Fruit fly (Drosophila melanogaster) whole organism, embryonic: ENCODE data around the gene Acp65Aa.

Experiments
- Awh ChIP-seq: fragments of 200-800 bp; sonication (Bioruptor generic); IDR thresholded peaks from 2 replicates; pipeline ENCODE4, ENCODE4 v1.3.6; 2022; ENCODE audit warnings: missing biosample characterization, missing genetic modification characterization
- Bgb ChIP-seq: fragments of 200-800 bp; sonication (Bioruptor generic); IDR thresholded peaks from 2 replicates; pipeline ENCODE4 v1.3.6; 2022; ENCODE audit warnings: missing biosample characterization, missing genetic modification characterization; ENCODE audit not compliant: partially characterized antibody
- CG1233 ChIP-seq: fragments of 200-800 bp; sonication (Bioruptor generic); optimal IDR thresholded peaks from 4 replicates; lab custom pipeline; 2018; ENCODE audit warnings: missing biosample characterization, mild to moderate bottlenecking, missing genetic modification characterization
- CG12744 ChIP-seq: fragments of 200-800 bp; sonication (Bioruptor generic); optimal IDR thresholded peaks from 2 replicates; lab custom pipeline; 2016; ENCODE audit warnings: missing biosample characterization, missing genetic modification characterization
- CG17328 ChIP-seq: fragments of 200-800 bp; sonication (Bioruptor generic); IDR thresholded peaks from 2 replicates; pipeline ENCODE4 v1.3.6; 2022; ENCODE audit warnings: missing biosample characterization, missing genetic modification characterization
- CG17361 ChIP-seq: fragments of 200-800 bp; sonication (Bioruptor generic); IDR thresholded peaks from 3 replicates; pipeline ENCODE4 v1.3.6; 2022; ENCODE audit warnings: missing biosample characterization, missing genetic modification characterization
- CG17612 ChIP-seq: fragments of 200-800 bp; sonication (Bioruptor generic); IDR thresholded peaks from 2 replicates; pipeline ENCODE4 v1.3.6; 2022; ENCODE audit warnings: missing biosample characterization, missing genetic modification characterization
- CG17912 ChIP-seq: fragments of 200-800 bp; sonication (Bioruptor generic); optimal IDR thresholded peaks from 2 replicates; lab custom pipeline; 2018; ENCODE audit warnings: missing biosample characterization, mild to moderate bottlenecking, missing genetic modification characterization
- CG18476 ChIP-seq: fragments of 200-800 bp; sonication (Bioruptor generic); optimal IDR thresholded peaks from 2 replicates; lab custom pipeline; 2016; ENCODE audit warnings: missing biosample characterization, mild to moderate bottlenecking, missing genetic modification characterization
- CG31388 ChIP-seq: fragments of 200-800 bp; sonication (Bioruptor generic); optimal IDR thresholded peaks from 2 replicates; lab custom pipeline; 2016; ENCODE audit warnings: missing biosample characterization, missing genetic modification characterization
- CG31441 ChIP-seq: fragments of 200-800 bp; sonication (Bioruptor generic); IDR thresholded peaks from 2 replicates; pipeline ENCODE4 v1.3.6; 2022; ENCODE audit warnings: missing biosample characterization, missing genetic modification characterization
- CG32767 ChIP-seq: fragments of 200-800 bp; sonication (Bioruptor generic); IDR thresholded peaks from 2 replicates; pipeline ENCODE4 v1.3.6; 2022; ENCODE audit warnings: missing biosample characterization, missing genetic modification characterization
- CG3407 ChIP-seq: fragments of 200-800 bp; sonication (Bioruptor generic); optimal IDR thresholded peaks from 2 replicates; lab custom pipeline; 2018; ENCODE audit warnings: missing biosample characterization, mild to moderate bottlenecking, missing genetic modification characterization
- CG3726 ChIP-seq: fragments of 200-800 bp; sonication (Bioruptor generic); IDR thresholded peaks from 3 replicates; pipeline ENCODE4, ENCODE4 v1.3.6; 2022; ENCODE audit warnings: missing biosample characterization, missing genetic modification characterization
- CG4328 ChIP-seq: fragments of 200-800 bp; sonication (Bioruptor generic); optimal IDR thresholded peaks from 3 replicates; lab custom pipeline; 2017; ENCODE audit warnings: missing biosample characterization, missing genetic modification reagents, missing genetic modification characterization
- CG8281 ChIP-seq: fragments of 200-800 bp; sonication (Bioruptor generic); optimal IDR thresholded peaks from 2 replicates; lab custom pipeline; 2018; ENCODE audit warnings: missing biosample characterization, mild to moderate bottlenecking, missing genetic modification characterization, moderate library complexity
- CG9817 ChIP-seq: fragments of 200-800 bp; sonication (Bioruptor generic); optimal IDR thresholded peaks from 2 replicates; lab custom pipeline; 2018; ENCODE audit warnings: missing biosample characterization, mild to moderate bottlenecking, missing genetic modification characterization, moderate library complexity
- CoRest ChIP-seq: fragments of 200-800 bp; sonication (Bioruptor generic); optimal IDR thresholded peaks from 3 replicates; lab custom pipeline; 2018; ENCODE audit warnings: missing biosample characterization, mild to moderate bottlenecking, missing genetic modification characterization, moderate library complexity
- Drgx ChIP-seq: fragments of 200-800 bp; sonication (Bioruptor generic); IDR thresholded peaks from 2 replicates; pipeline ENCODE4 v1.3.6; 2022; ENCODE audit warnings: missing biosample characterization, missing genetic modification characterization
- ERR ChIP-seq: fragments of 200-800 bp; sonication (Bioruptor generic); optimal IDR thresholded peaks from 2 replicates; lab custom pipeline; 2016; ENCODE audit warnings: missing biosample characterization, missing genetic modification characterization
- Eip74EF ChIP-seq, 2 experiments: fragments of 200-800 bp in 1 of 2; fragments of >200 bp in 1 of 2; sonication (Bioruptor generic) in 1 of 2; optimal IDR thresholded peaks; 2 replicates each; lab custom pipeline; 2017 to 2019; ENCODE audit warnings: missing biosample characterization in 2 of 2, missing genetic modification characterization in 2 of 2, mild to moderate bottlenecking in 1 of 2, moderate library complexity in 1 of 2
- GATAe ChIP-seq: fragments of 200-800 bp; sonication (Bioruptor generic); conservative IDR thresholded peaks from 2 replicates; pipeline ENCODE4 v1.3.6; 2022; ENCODE audit warnings: missing biosample characterization, missing genetic modification characterization
- H2.0 ChIP-seq: fragments of 200-800 bp; sonication (Bioruptor generic); IDR thresholded peaks from 2 replicates; pipeline ENCODE4 v1.3.6; 2022; ENCODE audit warnings: missing biosample characterization, missing genetic modification characterization
- HmgZ ChIP-seq: fragments of 200-800 bp; sonication (Bioruptor generic); optimal IDR thresholded peaks from 2 replicates; lab custom pipeline; 2018; ENCODE audit warnings: missing biosample characterization, mild to moderate bottlenecking, missing genetic modification characterization
- Hr78 ChIP-seq, 2 experiments: fragments of 200-800 bp in 1 of 2; fragments of >200 bp in 1 of 2; sonication (Bioruptor generic) in 1 of 2; optimal IDR thresholded peaks; 2 replicates each; lab custom pipeline; 2017 to 2019; ENCODE audit warnings: missing biosample characterization in 2 of 2, missing genetic modification characterization in 2 of 2, mild to moderate bottlenecking in 1 of 2, moderate library complexity in 1 of 2
- Nf-YB ChIP-seq: fragments of 200-800 bp; sonication (Bioruptor generic); optimal IDR thresholded peaks from 3 replicates; lab custom pipeline; 2019; ENCODE audit warnings: missing biosample characterization, mild to moderate bottlenecking, missing genetic modification characterization, moderate library complexity
- Six4 ChIP-seq: fragments of 200-800 bp; sonication (Bioruptor generic); optimal IDR thresholded peaks from 2 replicates; lab custom pipeline; 2016; ENCODE audit warnings: missing biosample characterization, missing genetic modification characterization
- Sox102F ChIP-seq: fragments of 200-800 bp; sonication (Bioruptor generic); optimal IDR thresholded peaks from 2 replicates; lab custom pipeline; 2018; ENCODE audit warnings: missing biosample characterization, mild to moderate bottlenecking, missing genetic modification characterization, moderate library complexity
- TFAM ChIP-seq: fragments of 200-800 bp; sonication (Bioruptor generic); optimal IDR thresholded peaks from 2 replicates; lab custom pipeline; 2017; ENCODE audit warnings: missing biosample characterization, missing genetic modification characterization, inconsistent platforms
- Vsx1 ChIP-seq: fragments of 200-800 bp; sonication (Bioruptor generic); optimal IDR thresholded peaks from 2 replicates; lab custom pipeline; 2017; ENCODE audit warnings: missing biosample characterization, mild to moderate bottlenecking, missing genetic modification characterization, missing genetic modification reagents
- ab ChIP-seq: fragments of 200-800 bp; sonication (Bioruptor generic); optimal IDR thresholded peaks from 2 replicates; lab custom pipeline; 2016; ENCODE audit warnings: missing biosample characterization, missing genetic modification characterization
- ato ChIP-seq: fragments of 200-800 bp; sonication (Bioruptor generic); IDR thresholded peaks from 2 replicates; pipeline ENCODE4 v1.3.6; 2022; ENCODE audit warnings: missing biosample characterization, missing genetic modification characterization; ENCODE audit not compliant: partially characterized antibody
- crol ChIP-seq: fragments of 200-800 bp; sonication (Bioruptor generic); IDR thresholded peaks from 2 replicates; pipeline ENCODE4 v1.3.6; 2022; ENCODE audit warnings: missing biosample characterization, missing genetic modification characterization
- cwo ChIP-seq: fragments of 200-800 bp; sonication (Bioruptor generic); optimal IDR thresholded peaks from 3 replicates; lab custom pipeline; 2017; ENCODE audit warnings: missing biosample characterization, missing genetic modification characterization, mild to moderate bottlenecking, moderate library complexity, missing genetic modification reagents
- dan ChIP-seq: fragments of 200-800 bp; sonication (Bioruptor generic); IDR thresholded peaks from 2 replicates; pipeline ENCODE4 v1.3.6; 2022; ENCODE audit warnings: missing biosample characterization, missing genetic modification characterization
- fd102C ChIP-seq: fragments of 200-800 bp; sonication (Bioruptor generic); optimal IDR thresholded peaks from 2 replicates; lab custom pipeline; 2018; ENCODE audit warnings: missing biosample characterization, mild to moderate bottlenecking, missing genetic modification characterization, moderate library complexity
- gce ChIP-seq: fragments of 200-800 bp; sonication (Bioruptor generic); IDR thresholded peaks from 3 replicates; pipeline ENCODE4 v1.3.6; 2022; ENCODE audit warnings: missing biosample characterization, missing genetic modification characterization
- jigr1 ChIP-seq: fragments of 200-800 bp; sonication (Bioruptor generic); IDR thresholded peaks from 3 replicates; pipeline ENCODE4 v1.3.6; 2022; ENCODE audit warnings: missing biosample characterization, missing genetic modification characterization
- kni ChIP-seq: fragments of 200-800 bp; sonication (Bioruptor generic); optimal IDR thresholded peaks from 3 replicates; lab custom pipeline; 2017; ENCODE audit warnings: mild to moderate bottlenecking, missing biosample characterization, missing genetic modification reagents, missing genetic modification characterization
- lov ChIP-seq, 2 experiments: fragments of 200-800 bp in 1 of 2; fragments of >200 bp in 1 of 2; sonication (Bioruptor generic) in 1 of 2; IDR thresholded peaks in 1 of 2; optimal IDR thresholded peaks in 1 of 2; 2 replicates in 1 of 2; 3 replicates in 1 of 2; pipeline versions ENCODE4 v1.3.6 to Lab custom; 2017 to 2022; ENCODE audit warnings: missing biosample characterization in 1 of 2, missing genetic modification characterization in 1 of 2
- nerfin-1 ChIP-seq: fragments of 200-800 bp; sonication (Bioruptor generic); optimal IDR thresholded peaks from 3 replicates; lab custom pipeline; 2019; ENCODE audit warnings: missing biosample characterization, mild to moderate bottlenecking, missing genetic modification characterization, moderate library complexity
- nom ChIP-seq: fragments of 200-800 bp; sonication (Bioruptor generic); optimal IDR thresholded peaks from 2 replicates; lab custom pipeline; 2017; ENCODE audit warnings: missing biosample characterization, missing genetic modification characterization, mild to moderate bottlenecking, moderate library complexity, missing genetic modification reagents
- oc ChIP-seq: fragments of 200-800 bp; sonication (Bioruptor generic); optimal IDR thresholded peaks from 2 replicates; lab custom pipeline; 2018; ENCODE audit warnings: missing biosample characterization, mild to moderate bottlenecking, missing genetic modification characterization, moderate library complexity
- otp ChIP-seq: fragments of 200-800 bp; sonication (Bioruptor generic); IDR thresholded peaks from 3 replicates; pipeline ENCODE4, ENCODE4 v1.3.6; 2022; ENCODE audit warnings: missing biosample characterization, missing genetic modification characterization
- prd ChIP-seq, 3 experiments: fragments of >200 bp in 2 of 3; fragments of 200-800 bp in 1 of 3; sonication (Bioruptor generic) in 1 of 3; optimal IDR thresholded peaks in 2 of 3; IDR thresholded peaks in 1 of 3; 2 replicates in 2 of 3; 3 replicates in 1 of 3; pipeline versions ENCODE4 v1.3.6 to Lab custom; 2017 to 2022; ENCODE audit warnings: missing biosample characterization in 1 of 3, missing genetic modification characterization in 1 of 3
- sc ChIP-seq, 3 experiments: fragments of >200 bp in 2 of 3; fragments of 200-800 bp in 1 of 3; sonication (Bioruptor generic) in 1 of 3; optimal IDR thresholded peaks; 2 replicates in 2 of 3; 3 replicates in 1 of 3; lab custom pipeline; 2017; ENCODE audit warnings: mild to moderate bottlenecking in 1 of 3, missing biosample characterization in 1 of 3, missing genetic modification characterization in 1 of 3, missing genetic modification reagents in 1 of 3
- tx ChIP-seq: fragments of 200-800 bp; sonication (Bioruptor generic); optimal IDR thresholded peaks from 2 replicates; lab custom pipeline; 2016; ENCODE audit warnings: missing biosample characterization, missing genetic modification characterization
- z ChIP-seq: fragments of 200-800 bp; sonication (Bioruptor generic); IDR thresholded peaks from 3 replicates; pipeline ENCODE4 v1.3.6; 2022; ENCODE audit warnings: missing biosample characterization, missing genetic modification characterization

Acp65Aa gene

dm6 chr3L:6108264-6109060 lies 44.1 kb downstream of the Acp65Aa start (continued):
- TF ChIP-seq nom (GFP tag; lab: Kevin White, UChicago) (no peak), TFAM (GFP tag; lab: Kevin White, UChicago) (no peak), jigr1 (GFP tag; lab: Robert Waterston, UW) (no peak), CG31441 (GFP tag; lab: Robert Waterston, UW) (peak; percentile 48; the same call in 1 of the 2 replicates), CG31388 (GFP tag; lab: Kevin White, UChicago) (no peak), CG17912 (no peak), CG17612 (GFP tag; lab: Robert Waterston, UW) (no peak), CG1233 (GFP tag; lab: Kevin White, UChicago) (no peak), GATAe (GFP tag; lab: Robert Waterston, UW) (no peak), sc (optimal IDR thresholded peaks at IDR 0.05; lab: Kevin White, UChicago) (no peak), sc (GFP tag; optimal IDR thresholded peaks at IDR 0.05; lab: Kevin White, UChicago) (peak; percentile 6), Awh (GFP tag; lab: Robert Waterston, UW) (no peak), ERR (no peak), CG8281 (tag; lab: Kevin White, UChicago) (no peak), CG3407 (no peak), z (GFP tag; lab: Robert Waterston, UW) (no peak), Bgb (GFP tag; lab: Robert Waterston, UW) (no peak), CG4328 (GFP tag; lab: Kevin White, UChicago) (no peak), Vsx1 (GFP tag; lab: Kevin White, UChicago) (no peak), Six4 (GFP tag; lab: Kevin White, UChicago) (no peak), lov (optimal IDR thresholded peaks at IDR 0.05; lab: Kevin White, UChicago) (no peak), lov (GFP tag; IDR thresholded peaks at IDR 0.05; lab: Robert Waterston, UW) (no peak), CG17328 (GFP tag; lab: Robert Waterston, UW) (no peak), HmgZ (tag; lab: Kevin White, UChicago) (no peak), CG12744 (no peak), Drgx (GFP tag; lab: Robert Waterston, UW) (no peak), CG17361 (GFP tag; lab: Robert Waterston, UW) (peak; percentile 50; the same call in 1 of the 3 replicates), fd102C (GFP tag; lab: Kevin White, UChicago) (no peak), Sox102F (peak; percentile 8), CG9817 (no peak), ato (GFP tag; lab: Robert Waterston, UW) (no peak), CG3726 (GFP tag; lab: Robert Waterston, UW) (no peak), ab (GFP tag; lab: Kevin White, UChicago) (no peak)

dm6 chr3L:6106717-6107116 lies 45.8 kb downstream of the Acp65Aa start:
- TF ChIP-seq cwo (GFP tag; lab: Kevin White, UChicago): peak; percentile 33
- no peak for TF ChIP-seq Eip74EF (GFP tag; optimal IDR thresholded peaks at IDR 0.05; lab: Kevin White, UChicago)
- no peak for TF ChIP-seq CG32767 (GFP tag; lab: Robert Waterston, UW)
- TF ChIP-seq H2.0 (GFP tag; lab: Robert Waterston, UW): no peak
- TF ChIP-seq crol (GFP tag; lab: Robert Waterston, UW): peak; percentile 63
- TF ChIP-seq tx (GFP tag; lab: Kevin White, UChicago): no peak
- TF ChIP-seq nerfin-1 (tag; lab: Kevin White, UChicago): peak; percentile 13
- no peak for TF ChIP-seq gce (GFP tag; lab: Robert Waterston, UW)
- peak; percentile 70 for TF ChIP-seq oc (tag; lab: Kevin White, UChicago)
- TF ChIP-seq Nf-YB (GFP tag; lab: Kevin White, UChicago): peak; percentile 56
- TF ChIP-seq CG18476 (GFP tag; lab: Kevin White, UChicago): no peak
- TF ChIP-seq dan (GFP tag; lab: Robert Waterston, UW): no peak
- peak; percentile 34; the same call in 1 of the 3 replicates for TF ChIP-seq otp (GFP tag; lab: Robert Waterston, UW)
- no peak for TF ChIP-seq prd (optimal IDR thresholded peaks at IDR 0.05; lab: Kevin White, UChicago)
- no peak for TF ChIP-seq prd (GFP tag; IDR thresholded peaks at IDR 0.05; lab: Robert Waterston, UW)
- TF ChIP-seq CoRest: no peak
- TF ChIP-seq Hr78 (GFP tag; optimal IDR thresholded peaks at IDR 0.05; lab: Kevin White, UChicago): peak in 1 of 2 experiments; percentile 72
- peak; percentile 3 for TF ChIP-seq kni (GFP tag; lab: Kevin White, UChicago)
